Worm (Caenorhabditis elegans): Measurements from ENCODE around the gene algn-9.

The algn-9 gene

ce11 chrII:10551985-10552736, 32.0 kb upstream of the algn-9 start (continued):
- TF ChIP-seq nhr-19 (GFP tag; conservative IDR thresholded peaks at IDR 0.05) (peak; percentile 94), C04F5.9 (tag; optimal IDR thresholded peaks at IDR 0.05) (peak; percentile 82), nhr-237 (tag; optimal IDR thresholded peaks at IDR 0.05) (peak; percentile 92), elt-2 (tag; optimal IDR thresholded peaks at IDR 0.05) (peak; percentile 62), ceh-82 (tag; optimal IDR thresholded peaks at IDR 0.05) (peak; percentile 81 to 88 (median 87)), unc-98 (GFP tag; IDR thresholded peaks at IDR 0.05) (no peak)

- no peak for TF ChIP-seq nhr-28 (tag; optimal IDR thresholded peaks at IDR 0.05)
- TF ChIP-seq efl-1 (optimal IDR thresholded peaks at IDR 0.05): no peak
- peak in 1 of 2 experiments; percentile 33 for TF ChIP-seq efl-1 (GFP tag; optimal IDR thresholded peaks at IDR 0.05 in 1 of 2)
- TF ChIP-seq mdl-1 (tag; optimal IDR thresholded peaks at IDR 0.05): no peak
- peak; percentile 73 for TF ChIP-seq ama-1 (optimal IDR thresholded peaks at IDR 0.05)
- TF ChIP-seq lin-14 (GFP tag; optimal IDR thresholded peaks at IDR 0.05): peak; percentile 4
- TF ChIP-seq rnt-1 (tag; optimal IDR thresholded peaks at IDR 0.05): peak; percentile 28
- no peak for TF ChIP-seq ceh-8 (GFP tag; optimal IDR thresholded peaks at IDR 0.05)
- no peak for TF ChIP-seq lin-13 (GFP tag; optimal IDR thresholded peaks at IDR 0.05)
- TF ChIP-seq dpl-1 (GFP tag; optimal IDR thresholded peaks at IDR 0.05): no peak
- TF ChIP-seq snu-23 (GFP tag; optimal IDR thresholded peaks at IDR 0.05): no peak
- peak in 1 of 2 experiments; percentile 3 for TF ChIP-seq lin-35 (GFP tag; optimal IDR thresholded peaks at IDR 0.05)
- no peak for TF ChIP-seq fkh-4 (tag; optimal IDR thresholded peaks at IDR 0.05; ENCODE audit: borderline replicate concordance)
- no peak for TF ChIP-seq ztf-11 (tag; optimal IDR thresholded peaks at IDR 0.05)
- no peak for TF ChIP-seq irx-1 (tag; optimal IDR thresholded peaks at IDR 0.05)
- TF ChIP-seq elt-3 (tag; optimal IDR thresholded peaks at IDR 0.05): no peak
- TF ChIP-seq sup-37 (GFP tag; optimal IDR thresholded peaks at IDR 0.05): no peak
Observed at ce11 chrII:10553377-10554045, 30.6 kb upstream of the algn-9 start.

- TF ChIP-seq hpl-2 (GFP tag; optimal IDR thresholded peaks at IDR 0.05) (no peak), nhr-20 (tag; optimal IDR thresholded peaks at IDR 0.05) (no peak), mef-2 (tag; optimal IDR thresholded peaks at IDR 0.05) (no peak), tlp-1 (tag; optimal IDR thresholded peaks at IDR 0.05) (no peak), nhr-90 (tag; optimal IDR thresholded peaks at IDR 0.05; ENCODE audit: poor library complexity) (peak; percentile 38), irx-1 (tag; optimal IDR thresholded peaks at IDR 0.05) (no peak), nhr-76 (tag; optimal IDR thresholded peaks at IDR 0.05) (no peak), efl-1 (optimal IDR thresholded peaks at IDR 0.05) (no peak), efl-1 (GFP tag; optimal IDR thresholded peaks at IDR 0.05 in 1 of 2) (peak in 1 of 2 experiments; percentile 2), dsc-1 (tag; optimal IDR thresholded peaks at IDR 0.05) (no peak), C34B4.2 (tag; optimal IDR thresholded peaks at IDR 0.05) (no peak), unc-62 (GFP tag; optimal IDR thresholded peaks at IDR 0.05) (no peak), skn-1 (tag; optimal IDR thresholded peaks at IDR 0.05) (no peak), nhr-85 (tag) (peak; percentile 88), sup-37 (GFP tag; optimal IDR thresholded peaks at IDR 0.05) (no peak), lir-3 (tag; optimal IDR thresholded peaks at IDR 0.05; ENCODE audit: poor library complexity) (no peak), lin-14 (GFP tag; optimal IDR thresholded peaks at IDR 0.05) (peak; percentile 1), ama-1 (optimal IDR thresholded peaks at IDR 0.05) (peak; percentile 34), nhr-28 (tag; optimal IDR thresholded peaks at IDR 0.05) (no peak), pag-3 (tag; optimal IDR thresholded peaks at IDR 0.05; ENCODE audit: borderline replicate concordance, insufficient read depth) (no peak), C04F5.9 (tag; optimal IDR thresholded peaks at IDR 0.05) (no peak), lin-39 (tag; optimal IDR thresholded peaks at IDR 0.05) (no peak), ceh-82 (tag; optimal IDR thresholded peaks at IDR 0.05) (no peak), C16A3.4 (tag; optimal IDR thresholded peaks at IDR 0.05) (peak; percentile 7), Y116A8C.19 (tag; optimal IDR thresholded peaks at IDR 0.05; ENCODE audit: borderline replicate concordance) (no peak), aly-2 (tag; optimal IDR thresholded peaks at IDR 0.05) (no peak), sox-4 (tag; optimal IDR thresholded peaks at IDR 0.05) (no peak), ztf-11 (tag; optimal IDR thresholded peaks at IDR 0.05) (peak in 1 of 2 experiments; percentile 79), lin-13 (GFP tag; optimal IDR thresholded peaks at IDR 0.05) (peak; percentile 22), swsn-7 (tag; optimal IDR thresholded peaks at IDR 0.05) (peak; percentile 9), ztf-4 (tag; optimal IDR thresholded peaks at IDR 0.05) (no peak), fkh-4 (tag; optimal IDR thresholded peaks at IDR 0.05; ENCODE audit: borderline replicate concordance) (no peak), unc-130 (tag; optimal IDR thresholded peaks at IDR 0.05) (no peak), pax-3 (tag; optimal IDR thresholded peaks at IDR 0.05) (no peak)
Observed at ce11 chrII:10554046-10554399, 30.1 kb upstream of the algn-9 start.

Data from whole organism, L1 larva.